Fruit fly (Drosophila melanogaster) whole organism, prepupa: ENCODE measurements around the gene Ir7c.
A peak's percentile ranks its signal among the peaks of the same experiment; 100 is the strongest.

Experiments used
- Blimp-1 ChIP-seq: fragments of 200-800 bp; sonication (Bioruptor generic); optimal IDR thresholded peaks from 3 replicates; lab custom pipeline; 2017; ENCODE audit warnings: missing biosample characterization, missing genetic modification characterization, mild to moderate bottlenecking, moderate library complexity, missing genetic modification reagents
- CG10631 ChIP-seq: fragments of 200-800 bp; sonication (Bioruptor generic); optimal IDR thresholded peaks from 2 replicates; lab custom pipeline; 2016; ENCODE audit warnings: missing biosample characterization, missing genetic modification characterization
- CG10669 ChIP-seq: fragments of 200-800 bp; sonication (Bioruptor generic); optimal IDR thresholded peaks from 3 replicates; lab custom pipeline; 2018; ENCODE audit warnings: missing biosample characterization, mild to moderate bottlenecking, missing genetic modification characterization, moderate library complexity
- CG11294 ChIP-seq: fragments of 200-800 bp; sonication (Bioruptor generic); IDR thresholded peaks from 2 replicates; pipeline ENCODE4 v1.3.6; 2022; ENCODE audit warnings: missing biosample characterization, missing genetic modification characterization
- CG11762 ChIP-seq: fragments of 200-800 bp; sonication (Bioruptor generic); optimal IDR thresholded peaks from 3 replicates; lab custom pipeline; 2016; ENCODE audit warnings: missing biosample characterization, missing genetic modification characterization; ENCODE audit not compliant: insufficient read depth
- CG15336 ChIP-seq: fragments of 200-800 bp; sonication (Bioruptor generic); IDR thresholded peaks from 2 replicates; pipeline ENCODE4 v1.3.6; 2022; ENCODE audit warnings: missing biosample characterization, missing genetic modification characterization
- CG1621 ChIP-seq: fragments of 200-800 bp; sonication (Bioruptor generic); optimal IDR thresholded peaks from 3 replicates; lab custom pipeline; 2018; ENCODE audit warnings: missing biosample characterization, mild to moderate bottlenecking, missing genetic modification characterization
- CG16779 ChIP-seq: fragments of 200-800 bp; sonication (Bioruptor generic); optimal IDR thresholded peaks from 3 replicates; lab custom pipeline; 2017; ENCODE audit warnings: missing biosample characterization, mild to moderate bottlenecking, missing genetic modification characterization
- CG31627 ChIP-seq: fragments of 200-800 bp; sonication (Bioruptor generic); optimal IDR thresholded peaks from 3 replicates; lab custom pipeline; 2016; ENCODE audit warnings: missing biosample characterization, missing genetic modification characterization
- CG32006 ChIP-seq: fragments of 200-800 bp; sonication (Bioruptor generic); optimal IDR thresholded peaks from 3 replicates; lab custom pipeline; 2017; ENCODE audit warnings: missing biosample characterization, mild to moderate bottlenecking, missing genetic modification characterization
- CG3919 ChIP-seq: fragments of 200-800 bp; sonication (Bioruptor generic); optimal IDR thresholded peaks from 3 replicates; lab custom pipeline; 2016; ENCODE audit warnings: missing biosample characterization, missing genetic modification characterization
- CG4318 ChIP-seq: fragments of 200-800 bp; sonication (Bioruptor generic); optimal IDR thresholded peaks from 3 replicates; lab custom pipeline; 2017; ENCODE audit warnings: missing biosample characterization, mild to moderate bottlenecking, missing genetic modification characterization
- CG6163 ChIP-seq: fragments of 200-800 bp; sonication (Bioruptor generic); IDR thresholded peaks from 3 replicates; pipeline ENCODE4 v1.3.6; 2022; ENCODE audit warnings: missing biosample characterization, missing genetic modification characterization
- CG6792 ChIP-seq: fragments of 200-800 bp; sonication (Bioruptor generic); optimal IDR thresholded peaks from 3 replicates; lab custom pipeline; 2016; ENCODE audit warnings: missing biosample characterization, missing genetic modification characterization
- CG6808 ChIP-seq: fragments of 200-800 bp; sonication (Bioruptor generic); optimal IDR thresholded peaks from 3 replicates; lab custom pipeline; 2017; ENCODE audit warnings: missing biosample characterization, missing genetic modification characterization, mild to moderate bottlenecking, moderate library complexity, missing genetic modification reagents
- CG7368 ChIP-seq: fragments of 200-800 bp; sonication (Bioruptor generic); optimal IDR thresholded peaks from 3 replicates; lab custom pipeline; 2016; ENCODE audit warnings: missing biosample characterization, missing genetic modification characterization
- CG8119 ChIP-seq: fragments of 200-800 bp; sonication (Bioruptor generic); IDR thresholded peaks from 3 replicates; pipeline ENCODE4 v1.3.6; 2022; ENCODE audit warnings: missing biosample characterization, missing genetic modification characterization
- CG8319 ChIP-seq: fragments of 200-800 bp; sonication (Bioruptor generic); optimal IDR thresholded peaks from 3 replicates; lab custom pipeline; 2016; ENCODE audit warnings: missing biosample characterization, missing genetic modification characterization
- Eip75B ChIP-seq: fragments of 200-800 bp; sonication (Bioruptor generic); optimal IDR thresholded peaks from 3 replicates; lab custom pipeline; 2016; ENCODE audit warnings: missing biosample characterization, missing genetic modification characterization
- Eip78C ChIP-seq: fragments of 200-800 bp; sonication (Bioruptor generic); peaks from one replicate; lab custom pipeline; 2016; ENCODE audit warnings: missing biosample characterization, missing genetic modification characterization
- Ets96B ChIP-seq: fragments of 200-800 bp; optimal IDR thresholded peaks from 2 replicates; lab custom pipeline; 2019; ENCODE audit warnings: missing biosample characterization, mild to moderate bottlenecking, missing genetic modification characterization, moderate library complexity
- Gug ChIP-seq: fragments of 200-800 bp; sonication (Bioruptor generic); IDR thresholded peaks from 2 replicates; pipeline ENCODE4 v1.3.6; 2022; ENCODE audit warnings: missing biosample characterization, missing genetic modification characterization
- Hr39 ChIP-seq: fragments of 200-800 bp; sonication (Bioruptor generic); optimal IDR thresholded peaks from 2 replicates; lab custom pipeline; 2016; ENCODE audit warnings: missing biosample characterization, missing genetic modification characterization
- Hr4 ChIP-seq: fragments of 200-800 bp; sonication (Bioruptor generic); optimal IDR thresholded peaks from 3 replicates; lab custom pipeline; 2016; ENCODE audit warnings: missing biosample characterization, missing genetic modification characterization
- OdsH ChIP-seq: fragments of 200-800 bp; sonication (Bioruptor generic); optimal IDR thresholded peaks from 3 replicates; lab custom pipeline; 2016; ENCODE audit warnings: missing biosample characterization, missing genetic modification characterization
- Sox102F ChIP-seq: fragments of 200-800 bp; sonication (Bioruptor generic); optimal IDR thresholded peaks from 2 replicates; lab custom pipeline; 2016; ENCODE audit warnings: missing biosample characterization, mild to moderate bottlenecking, missing genetic modification characterization
- Sox14 ChIP-seq: fragments of 200-800 bp; sonication (Bioruptor generic); optimal IDR thresholded peaks from 3 replicates; lab custom pipeline; 2016; ENCODE audit warnings: missing biosample characterization, missing genetic modification characterization
- Sox15 ChIP-seq: fragments of 200-800 bp; sonication (Bioruptor generic); optimal IDR thresholded peaks from 3 replicates; lab custom pipeline; 2016; ENCODE audit warnings: missing biosample characterization, missing genetic modification characterization
- achi ChIP-seq: fragments of 200-800 bp; sonication (Bioruptor generic); optimal IDR thresholded peaks from 3 replicates; lab custom pipeline; 2016; ENCODE audit warnings: missing biosample characterization, missing genetic modification characterization
- acj6 ChIP-seq: fragments of 200-800 bp; sonication (Bioruptor generic); optimal IDR thresholded peaks from 3 replicates; lab custom pipeline; 2016; ENCODE audit warnings: missing biosample characterization, missing genetic modification characterization
- cyc ChIP-seq: fragments of 200-800 bp; sonication (Bioruptor generic); optimal IDR thresholded peaks from 3 replicates; lab custom pipeline; 2016; ENCODE audit warnings: missing biosample characterization, missing genetic modification characterization
- dac ChIP-seq: fragments of 200-800 bp; sonication (Bioruptor generic); optimal IDR thresholded peaks from 2 replicates; lab custom pipeline; 2017; ENCODE audit warnings: missing biosample characterization, mild to moderate bottlenecking, missing genetic modification characterization
- eg ChIP-seq: fragments of 200-800 bp; sonication (Bioruptor generic); IDR thresholded peaks from 3 replicates; pipeline ENCODE4 v1.3.6; 2022; ENCODE audit warnings: missing biosample characterization, missing genetic modification characterization
- net ChIP-seq: fragments of 200-800 bp; sonication (Bioruptor generic); optimal IDR thresholded peaks from 3 replicates; lab custom pipeline; 2016; ENCODE audit warnings: missing biosample characterization, missing genetic modification characterization
- pdm3 ChIP-seq: fragments of 200-800 bp; sonication (Bioruptor generic); optimal IDR thresholded peaks from 3 replicates; lab custom pipeline; 2016; ENCODE audit warnings: missing biosample characterization, missing genetic modification characterization
- salr ChIP-seq, 2 experiments: fragments of 200-800 bp; sonication (Bioruptor generic); optimal IDR thresholded peaks; 3 replicates each; lab custom pipeline; 2016 to 2018; ENCODE audit warnings: missing biosample characterization in 2 of 2, missing genetic modification characterization in 2 of 2, mild to moderate bottlenecking in 1 of 2
- ss ChIP-seq, 2 experiments: fragments of 200-800 bp; sonication (Bioruptor generic); optimal IDR thresholded peaks; 2 replicates in 1 of 2; 3 replicates in 1 of 2; lab custom pipeline; 2017 to 2018; ENCODE audit warnings: mild to moderate bottlenecking in 2 of 2, missing biosample characterization in 2 of 2, missing genetic modification characterization in 2 of 2, moderate library complexity in 1 of 2
- topi ChIP-seq: fragments of 200-800 bp; sonication (Bioruptor generic); optimal IDR thresholded peaks from 3 replicates; lab custom pipeline; 2016; ENCODE audit warnings: missing biosample characterization, missing genetic modification characterization
- vri ChIP-seq: fragments of 200-800 bp; sonication (Bioruptor generic); optimal IDR thresholded peaks from 3 replicates; lab custom pipeline; 2016; ENCODE audit warnings: missing biosample characterization, mild to moderate bottlenecking, missing genetic modification characterization

Ir7c gene

DNA sequence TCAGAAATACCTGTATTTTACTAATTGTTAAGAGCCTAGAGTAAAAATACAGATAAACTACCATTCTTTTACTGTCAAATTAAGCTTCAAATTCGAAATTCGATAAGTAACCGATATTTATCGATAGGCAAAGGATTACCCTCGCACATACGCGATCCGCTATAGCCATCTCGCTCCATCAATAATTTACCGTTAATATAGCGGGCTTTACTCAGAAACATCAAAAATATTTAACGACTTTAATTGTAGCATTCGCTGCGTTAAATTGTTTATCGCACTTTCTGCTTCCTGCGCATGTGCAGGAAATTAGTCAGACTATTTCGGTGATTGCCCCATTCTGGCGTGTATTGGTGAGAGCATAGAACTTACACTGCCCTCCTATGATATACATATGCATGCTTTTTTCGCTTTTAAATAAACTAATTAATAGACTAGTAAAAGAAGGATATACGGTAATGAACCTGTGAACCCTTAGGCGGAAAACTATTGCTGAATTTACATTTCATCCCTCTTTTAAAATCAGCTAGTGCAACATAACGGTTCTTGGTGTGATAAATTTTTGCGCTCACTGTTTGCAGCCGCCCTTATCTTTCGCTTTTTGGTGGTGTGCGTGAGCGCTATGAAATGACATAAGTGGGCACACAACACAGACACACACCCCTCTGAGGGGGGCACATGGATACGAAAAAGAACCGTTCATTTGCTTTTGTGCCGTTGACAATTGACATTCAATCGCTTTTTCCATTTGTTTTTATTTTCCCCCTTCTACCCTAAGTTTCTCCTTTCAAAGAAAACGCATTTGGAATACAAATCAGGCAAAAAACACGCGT, 34.3 kb downstream of the Ir7c start, which contains the start of the genes dpr14 and spidey (continued):
- peak; percentile 79 for TF ChIP-seq cyc (GFP tag; lab: Kevin White, UChicago)
- TF ChIP-seq CG11762 = peak; percentile 76
- TF ChIP-seq Hr4 = peak; percentile 81
- TF ChIP-seq Sox14 = peak; percentile 84
- TF ChIP-seq CG6163 = peak; percentile 85
- TF ChIP-seq CG16779 (tag; lab: Kevin White, UChicago) = peak; percentile 54
- TF ChIP-seq CG6792 (GFP tag; lab: Kevin White, UChicago) = peak; percentile 70
- TF ChIP-seq CG10631 = peak; percentile 76
- TF ChIP-seq CG7368 (GFP tag; lab: Kevin White, UChicago) = peak; percentile 66
- TF ChIP-seq dac (GFP tag; lab: Kevin White, UChicago) = peak; percentile 76
- peak; percentile 88 for TF ChIP-seq eg (GFP tag; lab: Robert Waterston, UW)
- TF ChIP-seq CG1621 = peak; percentile 76
- TF ChIP-seq Ets96B = peak; percentile 79
- peak; percentile 75 for TF ChIP-seq CG11294 (GFP tag; lab: Robert Waterston, UW)
- TF ChIP-seq CG8319 (GFP tag; lab: Kevin White, UChicago) = peak; percentile 53
- TF ChIP-seq ss (GFP tag; optimal IDR thresholded peaks at IDR 0.05; lab: Kevin White, UChicago) = peak; percentile 60 to 83
- TF ChIP-seq CG4318 (GFP tag; lab: Kevin White, UChicago) = peak; percentile 61
- TF ChIP-seq achi (GFP tag; lab: Kevin White, UChicago) = peak; percentile 75
- peak; percentile 84 for TF ChIP-seq CG31627 (GFP tag; lab: Kevin White, UChicago)
- peak; percentile 74 for TF ChIP-seq net
- TF ChIP-seq Gug (GFP tag; lab: Robert Waterston, UW) = peak; percentile 81
- TF ChIP-seq CG3919 = peak; percentile 78
- peak; percentile 96 for TF ChIP-seq Eip78C (GFP tag; lab: Kevin White, UChicago)
- peak; percentile 44 for TF ChIP-seq Blimp-1 (GFP tag; lab: Kevin White, UChicago)
- TF ChIP-seq CG8119 = peak; percentile 85
- TF ChIP-seq CG10669 (GFP tag; lab: Kevin White, UChicago) = peak; percentile 75
- peak; percentile 80 for TF ChIP-seq OdsH (GFP tag; lab: Kevin White, UChicago)
- TF ChIP-seq CG6808 (GFP tag; lab: Kevin White, UChicago) = peak; percentile 74
- peak; percentile 84 for TF ChIP-seq CG32006 (GFP tag; lab: Kevin White, UChicago)
- TF ChIP-seq pdm3 (GFP tag; lab: Kevin White, UChicago) = peak; percentile 86
- TF ChIP-seq Hr39 (GFP tag; lab: Kevin White, UChicago) = peak; percentile 79
- peak; percentile 46 for TF ChIP-seq Sox15 (GFP tag; lab: Kevin White, UChicago)

DNA sequence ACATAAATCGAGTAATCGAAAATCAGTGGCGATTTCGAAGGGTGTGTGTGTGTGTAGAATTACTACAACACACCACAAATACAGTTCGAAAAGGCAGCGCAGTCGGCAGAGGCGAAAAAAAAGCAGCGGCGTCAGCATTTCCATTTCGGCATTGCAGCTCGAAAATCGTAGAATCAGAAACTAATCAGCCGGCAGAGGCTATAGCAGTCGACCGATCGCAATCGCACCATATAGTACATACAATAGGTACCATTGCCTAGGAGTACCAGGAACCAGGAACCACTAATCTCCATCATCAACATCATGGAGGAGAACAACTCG, 34.8 kb downstream of the Ir7c start:
- no peak for TF ChIP-seq CG10631
- no peak for TF ChIP-seq CG15336 (GFP tag; lab: Robert Waterston, UW)
- TF ChIP-seq vri (GFP tag; lab: Kevin White, UChicago) = peak; percentile 88
- no peak for TF ChIP-seq CG4318 (GFP tag; lab: Kevin White, UChicago)
- no peak for TF ChIP-seq salr (GFP tag; optimal IDR thresholded peaks at IDR 0.05; lab: Kevin White, UChicago)
- TF ChIP-seq Sox102F (GFP tag; lab: Kevin White, UChicago) = no peak

DNA sequence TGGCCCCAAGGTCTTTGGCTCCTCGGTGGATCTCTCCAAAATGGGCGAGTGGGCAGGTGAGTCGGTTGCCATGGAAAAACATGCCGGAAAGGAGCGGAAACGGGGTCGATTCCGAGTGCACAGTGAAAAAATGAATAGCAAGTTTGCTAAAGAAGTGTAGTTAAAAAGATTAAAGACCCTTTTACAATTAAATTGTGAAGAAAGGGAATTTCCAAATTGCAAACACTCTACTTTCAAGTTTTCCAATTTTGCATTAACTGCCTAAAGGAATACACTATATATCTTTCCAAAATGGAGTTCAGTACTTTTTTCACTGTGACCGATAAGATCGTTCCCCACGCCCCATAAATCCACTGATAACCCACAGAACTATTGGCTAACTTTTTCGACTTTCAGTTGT, 35.3 kb downstream of the Ir7c start:
- TF ChIP-seq CG10669 (GFP tag; lab: Kevin White, UChicago) (no peak), topi (GFP tag; lab: Kevin White, UChicago) (no peak), Eip78C (GFP tag; lab: Kevin White, UChicago) (peak; percentile 23), Eip75B (no peak), acj6 (GFP tag; lab: Kevin White, UChicago) (no peak)
- TF ChIP-seq, all 60 proteins: peak for 1
